Fruit fly (Drosophila melanogaster) whole organism, pupa: ENCODE measurements around the gene CG9500.

Source experiments
- CG10348 ChIP-seq: fragments of 200-800 bp; sonication (Bioruptor generic); IDR thresholded peaks from 2 replicates; pipeline ENCODE4 v1.3.6; 2022; ENCODE audit warnings: missing biosample characterization, missing genetic modification characterization
- CG12605 ChIP-seq: fragments of 200-800 bp; sonication (Bioruptor generic); IDR thresholded peaks from 2 replicates; pipeline ENCODE4 v1.3.6; 2022; ENCODE audit warnings: missing biosample characterization, missing genetic modification characterization
- CG13204 ChIP-seq: fragments of 200-800 bp; sonication (Bioruptor generic); optimal IDR thresholded peaks from 2 replicates; lab custom pipeline; 2018; ENCODE audit warnings: missing biosample characterization, mild to moderate bottlenecking, missing genetic modification characterization, moderate library complexity
- CG14655 ChIP-seq: fragments of 200-800 bp; sonication (Bioruptor generic); optimal IDR thresholded peaks from 3 replicates; lab custom pipeline; 2017; ENCODE audit warnings: mild to moderate bottlenecking, missing biosample characterization, missing genetic modification reagents, missing genetic modification characterization
- CG15710 ChIP-seq: fragments of 200-800 bp; sonication (Bioruptor generic); optimal IDR thresholded peaks from 2 replicates; lab custom pipeline; 2018; ENCODE audit warnings: missing biosample characterization, mild to moderate bottlenecking, missing genetic modification characterization, moderate library complexity
- CG17806 ChIP-seq: fragments of 200-800 bp; sonication (Bioruptor generic); optimal IDR thresholded peaks from 2 replicates; lab custom pipeline; 2018; ENCODE audit warnings: missing biosample characterization, mild to moderate bottlenecking, missing genetic modification characterization, moderate library complexity
- CG32121 ChIP-seq: fragments of 200-800 bp; sonication (Bioruptor generic); IDR thresholded peaks from 2 replicates; pipeline ENCODE4 v1.3.6; 2022; ENCODE audit warnings: missing biosample characterization, missing genetic modification characterization
- CG34367 ChIP-seq: fragments of 200-800 bp; sonication (Bioruptor generic); optimal IDR thresholded peaks from 2 replicates; lab custom pipeline; 2018; ENCODE audit warnings: missing biosample characterization, mild to moderate bottlenecking, missing genetic modification characterization
- CG4496 ChIP-seq: fragments of 200-800 bp; sonication (Bioruptor generic); IDR thresholded peaks from 3 replicates; pipeline ENCODE4 v1.3.6; 2022; ENCODE audit warnings: missing biosample characterization, missing genetic modification characterization
- CG8159 ChIP-seq: fragments of 200-800 bp; sonication (Bioruptor generic); optimal IDR thresholded peaks from 3 replicates; lab custom pipeline; 2018; ENCODE audit warnings: missing biosample characterization, mild to moderate bottlenecking, missing genetic modification characterization, moderate library complexity
- CG8301 ChIP-seq: fragments of 200-800 bp; sonication (Bioruptor generic); optimal IDR thresholded peaks from 2 replicates; lab custom pipeline; 2018; ENCODE audit warnings: missing biosample characterization, mild to moderate bottlenecking, missing genetic modification characterization
- CG9948 ChIP-seq: fragments of 200-800 bp; sonication (Bioruptor generic); optimal IDR thresholded peaks from 2 replicates; lab custom pipeline; 2018; ENCODE audit warnings: missing biosample characterization, mild to moderate bottlenecking, missing genetic modification characterization, moderate library complexity
- D1 ChIP-seq: fragments of 200-800 bp; sonication (Bioruptor generic); optimal IDR thresholded peaks from 2 replicates; lab custom pipeline; 2018; ENCODE audit warnings: missing biosample characterization, mild to moderate bottlenecking, missing genetic modification characterization, moderate library complexity
- EcR ChIP-seq: fragments of 200-800 bp; sonication (Bioruptor generic); optimal IDR thresholded peaks from 3 replicates; lab custom pipeline; 2019; ENCODE audit warnings: missing biosample characterization, missing genetic modification characterization, mild to moderate bottlenecking, moderate library complexity, missing genetic modification reagents
- Ets98B ChIP-seq: fragments of 200-800 bp; sonication (Bioruptor generic); IDR thresholded peaks from 2 replicates; pipeline ENCODE4 v1.3.6; 2022; ENCODE audit warnings: missing biosample characterization, missing genetic modification characterization
- Pif1A ChIP-seq: fragments of 200-800 bp; sonication (Bioruptor generic); optimal IDR thresholded peaks from 3 replicates; lab custom pipeline; 2016; ENCODE audit warnings: missing biosample characterization, missing genetic modification characterization
- Pif1B ChIP-seq: fragments of 200-800 bp; sonication (Bioruptor generic); optimal IDR thresholded peaks from 3 replicates; lab custom pipeline; 2016; ENCODE audit warnings: missing biosample characterization, missing genetic modification characterization
- Snoo ChIP-seq: fragments of 200-800 bp; sonication (Bioruptor generic); optimal IDR thresholded peaks from 3 replicates; lab custom pipeline; 2017; ENCODE audit warnings: missing biosample characterization, mild to moderate bottlenecking, missing genetic modification characterization, inconsistent platforms
- fd96Ca ChIP-seq: fragments of 200-800 bp; sonication (Bioruptor generic); IDR thresholded peaks from 3 replicates; pipeline ENCODE4 v1.3.6; 2022; ENCODE audit warnings: missing biosample characterization, missing genetic modification characterization
- gl ChIP-seq: fragments of 200-800 bp; sonication (Bioruptor generic); optimal IDR thresholded peaks from 2 replicates; lab custom pipeline; 2018; ENCODE audit warnings: missing biosample characterization, mild to moderate bottlenecking, missing genetic modification characterization
- rn ChIP-seq: fragments of 200-800 bp; sonication (Bioruptor generic); IDR thresholded peaks from 2 replicates; pipeline ENCODE4 v1.3.6; 2022; ENCODE audit warnings: missing biosample characterization, missing genetic modification characterization

The CG9500 gene

dm6 chr2L:6340222-6340725, 17.8 kb downstream of the CG9500 start:
- TF ChIP-seq fd96Ca (GFP tag; lab: Robert Waterston, UW) (no peak), Pif1A (GFP tag; lab: Kevin White, UChicago) (no peak), CG8159 (tag; lab: Kevin White, UChicago) (no peak), CG9948 (tag; lab: Kevin White, UChicago) (no peak), CG15710 (tag; lab: Kevin White, UChicago) (no peak), CG14655 (no peak), EcR (GFP tag; lab: Kevin White, UChicago) (no peak), CG8301 (no peak), CG34367 (tag; lab: Kevin White, UChicago) (no peak), CG17806 (no peak), CG13204 (no peak), D1 (tag; lab: Kevin White, UChicago) (no peak), Pif1B (GFP tag; lab: Kevin White, UChicago) (no peak)

DNA sequence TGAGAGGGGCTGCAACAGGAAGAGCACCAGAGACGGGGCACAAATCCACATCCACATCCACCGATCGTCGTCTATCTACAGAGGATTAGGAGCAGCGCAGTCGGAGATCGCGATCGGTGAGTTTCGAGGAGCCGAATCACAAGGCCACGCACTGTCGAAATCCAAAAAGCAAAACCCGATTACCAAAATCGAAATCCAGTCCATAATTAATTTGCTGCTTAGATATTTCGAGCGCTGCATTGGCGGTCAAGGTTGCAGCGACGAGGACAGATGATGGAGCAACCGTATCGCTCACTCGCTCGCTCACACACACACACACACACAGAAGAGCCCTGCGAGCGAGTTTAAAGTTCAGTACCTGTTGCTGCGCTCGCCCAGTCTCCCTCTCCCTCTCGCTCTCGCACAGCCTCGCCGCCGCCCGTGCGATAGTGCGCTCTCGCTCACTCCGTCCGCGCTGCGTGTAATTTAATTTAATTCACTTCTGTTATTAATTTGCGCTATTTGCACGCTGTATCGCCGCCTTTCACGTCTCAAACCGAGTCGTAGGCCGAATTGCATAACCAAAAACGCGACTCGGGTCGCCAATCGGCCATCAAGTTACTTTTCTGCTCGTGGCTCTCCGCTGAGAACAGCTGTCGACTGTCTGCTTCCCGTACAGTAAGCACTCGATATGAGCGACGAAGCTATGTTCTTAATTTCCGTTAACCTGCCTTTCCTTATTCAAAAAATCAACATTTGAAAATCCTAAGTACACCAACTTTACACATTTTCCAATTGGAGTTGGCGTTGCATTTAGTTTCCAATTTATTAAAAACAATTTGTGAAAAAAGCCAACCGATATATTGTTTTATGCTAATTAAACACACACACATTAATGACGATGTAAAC, 18.9 kb downstream of the CG9500 start:
- TF ChIP-seq Pif1A (GFP tag; lab: Kevin White, UChicago) (no peak), gl (tag; lab: Kevin White, UChicago) (peak; percentile 77), EcR (GFP tag; lab: Kevin White, UChicago) (peak; percentile 81), CG17806 (peak; percentile 23), CG13204 (peak; percentile 99), fd96Ca (GFP tag; lab: Robert Waterston, UW) (0 out of 3 replicates have a peak, but pooled peaks have one; percentile 37), CG34367 (tag; lab: Kevin White, UChicago) (peak; percentile 13), CG12605 (GFP tag; lab: Robert Waterston, UW) (peak; percentile 56; the same call in 1 of the 2 replicates), CG9948 (tag; lab: Kevin White, UChicago) (peak; percentile 4), CG4496 (GFP tag; lab: Robert Waterston, UW) (peak; percentile 42), CG14655 (no peak), CG10348 (no peak), Snoo (peak; percentile 39), CG8159 (tag; lab: Kevin White, UChicago) (peak; percentile 20), CG8301 (no peak)

dm6 chr2L:6338367-6338975, 19.6 kb downstream of the CG9500 start, which contains the start of the genes Pez and Cpr:
Gene Pez, minus strand, starts transcription at chr2L:6338671.
Gene Cpr, plus strand, starts transcription at chr2L:6338836.
- TF ChIP-seq Snoo (peak; percentile 22), CG4496 (GFP tag; lab: Robert Waterston, UW) (peak; percentile 67; the same call in 2 of the 3 replicates), CG12605 (GFP tag; lab: Robert Waterston, UW) (no peak)

dm6 chr2L:6337843-6338366, 20.2 kb downstream of the CG9500 start:
- TF ChIP-seq CG15710 (tag; lab: Kevin White, UChicago) (no peak), CG17806 (no peak), Pif1B (GFP tag; lab: Kevin White, UChicago) (no peak), Snoo (no peak), CG8159 (tag; lab: Kevin White, UChicago) (no peak), CG13204 (no peak), Ets98B (no peak), Pif1A (GFP tag; lab: Kevin White, UChicago) (no peak), rn (GFP tag; lab: Robert Waterston, UW) (no peak), CG10348 (no peak), CG12605 (GFP tag; lab: Robert Waterston, UW) (no peak)

dm6 chr2L:6324386-6324744, 33.8 kb downstream of the CG9500 start:
- TF ChIP-seq CG13204 (peak; percentile 89), Snoo (peak; percentile 67), CG12605 (GFP tag; lab: Robert Waterston, UW) (peak; percentile 98), EcR (GFP tag; lab: Kevin White, UChicago) (peak; percentile 52), CG34367 (tag; lab: Kevin White, UChicago) (peak; percentile 63), Pif1A (GFP tag; lab: Kevin White, UChicago) (no peak), CG10348 (no peak), CG15710 (tag; lab: Kevin White, UChicago) (peak; percentile 72), gl (tag; lab: Kevin White, UChicago) (peak; percentile 89), CG9948 (tag; lab: Kevin White, UChicago) (peak; percentile 42), CG14655 (no peak), Ets98B (peak; percentile 97), CG8159 (tag; lab: Kevin White, UChicago) (peak; percentile 65), CG17806 (peak; percentile 57), Pif1B (GFP tag; lab: Kevin White, UChicago) (no peak), D1 (tag; lab: Kevin White, UChicago) (no peak), rn (GFP tag; lab: Robert Waterston, UW) (peak; percentile 82), CG32121 (GFP tag; lab: Robert Waterston, UW) (peak; percentile 96), CG8301 (peak; percentile 68), CG4496 (GFP tag; lab: Robert Waterston, UW) (peak; percentile 97), fd96Ca (GFP tag; lab: Robert Waterston, UW) (peak; percentile 93)
